Fruit fly (Drosophila melanogaster) whole organism, embryonic: ENCODE measurements around the gene Pgant2.
A peak's percentile ranks its signal among the peaks of the same experiment; 100 is the strongest.

Experiments
- Abd-B ChIP-seq: fragments of 200-800 bp; sonication (Bioruptor generic); optimal IDR thresholded peaks from 2 replicates; lab custom pipeline; 2018; ENCODE audit warnings: missing biosample characterization, mild to moderate bottlenecking, missing genetic modification characterization, moderate library complexity
- Bteb2 ChIP-seq: fragments of 200-800 bp; sonication (Bioruptor generic); optimal IDR thresholded peaks from 2 replicates; lab custom pipeline; 2016; ENCODE audit warnings: missing biosample characterization, missing genetic modification characterization
- CG10267 ChIP-seq: fragments of 200-800 bp; sonication (Bioruptor generic); optimal IDR thresholded peaks from 2 replicates; lab custom pipeline; 2018; ENCODE audit warnings: missing biosample characterization, mild to moderate bottlenecking, missing genetic modification characterization, moderate library complexity
- CG10321 ChIP-seq: fragments of 200-800 bp; sonication (Bioruptor generic); IDR thresholded peaks from 2 replicates; pipeline ENCODE4 v1.3.6; 2022; ENCODE audit warnings: missing biosample characterization, missing genetic modification characterization
- CG10431 ChIP-seq: fragments of 200-800 bp; sonication (Bioruptor generic); optimal IDR thresholded peaks from 3 replicates; lab custom pipeline; 2018; ENCODE audit warnings: missing biosample characterization, mild to moderate bottlenecking, missing genetic modification characterization
- CG11398 ChIP-seq: fragments of 200-800 bp; sonication (Bioruptor generic); optimal IDR thresholded peaks from 2 replicates; lab custom pipeline; 2016; ENCODE audit warnings: missing biosample characterization, missing genetic modification characterization
- CG11695 ChIP-seq: fragments of 200-800 bp; sonication (Bioruptor generic); IDR thresholded peaks from 3 replicates; pipeline ENCODE4 v1.3.6; 2022; ENCODE audit warnings: missing biosample characterization, missing genetic modification characterization
- CG14014 ChIP-seq: fragments of 200-800 bp; sonication (Bioruptor generic); IDR thresholded peaks from 2 replicates; pipeline ENCODE4 v1.3.6; 2022; ENCODE audit warnings: missing biosample characterization, missing genetic modification characterization
- CG18011 ChIP-seq: fragments of 200-800 bp; sonication (Bioruptor generic); optimal IDR thresholded peaks from 2 replicates; lab custom pipeline; 2017; ENCODE audit warnings: missing biosample characterization, missing genetic modification characterization, mild to moderate bottlenecking, moderate library complexity, missing genotype
- CG18262 ChIP-seq: fragments of 200-800 bp; optimal IDR thresholded peaks from 3 replicates; lab custom pipeline; 2019; ENCODE audit warnings: missing biosample characterization, mild to moderate bottlenecking, missing genetic modification characterization, moderate library complexity
- CG2129 ChIP-seq: fragments of 200-800 bp; sonication (Bioruptor generic); IDR thresholded peaks from 2 replicates; pipeline ENCODE4 v1.3.6; 2022; ENCODE audit warnings: missing biosample characterization, missing genetic modification characterization; ENCODE audit not compliant: partially characterized antibody
- CG2199 ChIP-seq: fragments of 200-800 bp; sonication (Bioruptor generic); IDR thresholded peaks from 3 replicates; pipeline ENCODE4 v1.3.6; 2022; ENCODE audit warnings: missing biosample characterization, missing genetic modification characterization
- CG3281 ChIP-seq: fragments of 200-800 bp; sonication (Bioruptor generic); optimal IDR thresholded peaks from 3 replicates; lab custom pipeline; 2017; ENCODE audit warnings: missing biosample characterization, mild to moderate bottlenecking, missing genetic modification characterization
- CG3726 ChIP-seq: fragments of 200-800 bp; sonication (Bioruptor generic); IDR thresholded peaks from 3 replicates; pipeline ENCODE4, ENCODE4 v1.3.6; 2022; ENCODE audit warnings: missing biosample characterization, missing genetic modification characterization
- CG6689 ChIP-seq: fragments of 200-800 bp; sonication (Bioruptor generic); IDR thresholded peaks from 2 replicates; pipeline ENCODE4 v1.3.6; 2022; ENCODE audit warnings: missing biosample characterization, missing genetic modification characterization
- CG7372 ChIP-seq: fragments of 200-800 bp; sonication (Bioruptor generic); IDR thresholded peaks from 2 replicates; pipeline ENCODE4 v1.3.6; 2022; ENCODE audit warnings: missing biosample characterization, missing genetic modification characterization
- CG7839 ChIP-seq: fragments of 200-800 bp; sonication (Bioruptor generic); optimal IDR thresholded peaks from 3 replicates; lab custom pipeline; 2018; ENCODE audit warnings: missing biosample characterization, mild to moderate bottlenecking, missing genetic modification characterization, moderate library complexity
- CG8290 ChIP-seq, 3 experiments: fragments of 200-800 bp; sonication (Bioruptor generic); optimal IDR thresholded peaks; 2 replicates each; lab custom pipeline; 2016 to 2019; ENCODE audit warnings: missing biosample characterization in 3 of 3, missing genetic modification characterization in 3 of 3, mild to moderate bottlenecking in 2 of 3, moderate library complexity in 1 of 3
- CG8359 ChIP-seq: fragments of 200-800 bp; sonication (Bioruptor generic); optimal IDR thresholded peaks from 2 replicates; lab custom pipeline; 2017; ENCODE audit warnings: missing biosample characterization, mild to moderate bottlenecking, missing genetic modification characterization, borderline replicate concordance
- Dll ChIP-seq: fragments of 200-800 bp; sonication (Bioruptor generic); IDR thresholded peaks from 4 replicates; pipeline ENCODE4 v1.3.6; 2022; ENCODE audit warnings: missing biosample characterization, missing genetic modification characterization; ENCODE audit not compliant: partially characterized antibody
- HHEX ChIP-seq: fragments of 200-800 bp; sonication (Bioruptor generic); optimal IDR thresholded peaks from 3 replicates; lab custom pipeline; 2017; ENCODE audit warnings: missing biosample characterization, mild to moderate bottlenecking, missing genetic modification characterization, missing genetic modification reagents
- Med ChIP-seq: fragments of 200-800 bp; sonication (Bioruptor generic); peaks from one replicate; lab custom pipeline; 2016; ENCODE audit warnings: missing biosample characterization, missing genetic modification characterization, mild to moderate bottlenecking, inconsistent platforms, moderate library complexity
- Meics ChIP-seq: fragments of 200-800 bp; sonication (Bioruptor generic); optimal IDR thresholded peaks from 2 replicates; lab custom pipeline; 2017; ENCODE audit warnings: missing biosample characterization, mild to moderate bottlenecking, missing genetic modification characterization
- Myb ChIP-seq: fragments of 200-800 bp; sonication (Bioruptor generic); optimal IDR thresholded peaks from 2 replicates; lab custom pipeline; 2016; ENCODE audit warnings: missing biosample characterization, missing genetic modification characterization
- Neu2 ChIP-seq: fragments of 200-800 bp; sonication (Bioruptor generic); optimal IDR thresholded peaks from 3 replicates; lab custom pipeline; 2016; ENCODE audit warnings: missing biosample characterization, missing genetic modification characterization, borderline replicate concordance
- Nf-YB ChIP-seq: fragments of 200-800 bp; sonication (Bioruptor generic); optimal IDR thresholded peaks from 3 replicates; lab custom pipeline; 2019; ENCODE audit warnings: missing biosample characterization, mild to moderate bottlenecking, missing genetic modification characterization, moderate library complexity
- Pdp1 ChIP-seq, 2 experiments: fragments of 200-800 bp; sonication (Bioruptor generic); optimal IDR thresholded peaks; 3 replicates each; lab custom pipeline; 2016; ENCODE audit warnings: missing biosample characterization in 2 of 2, missing genetic modification characterization in 2 of 2, mild to moderate bottlenecking in 1 of 2, moderate library complexity in 1 of 2
- Sox100B ChIP-seq: fragments of 200-800 bp; sonication (Bioruptor generic); optimal IDR thresholded peaks from 3 replicates; lab custom pipeline; 2018; ENCODE audit warnings: missing biosample characterization, mild to moderate bottlenecking, missing genetic modification characterization
- TFAM ChIP-seq: fragments of 200-800 bp; sonication (Bioruptor generic); optimal IDR thresholded peaks from 2 replicates; lab custom pipeline; 2017; ENCODE audit warnings: missing biosample characterization, missing genetic modification characterization, inconsistent platforms
- Xrp1 ChIP-seq: fragments of 200-800 bp; sonication (Bioruptor generic); IDR thresholded peaks from 2 replicates; pipeline ENCODE4 v1.3.6; 2022; ENCODE audit warnings: missing biosample characterization, missing genetic modification characterization
- az2 ChIP-seq: fragments of 200-800 bp; sonication (Bioruptor generic); optimal IDR thresholded peaks from 3 replicates; lab custom pipeline; 2016; ENCODE audit warnings: missing biosample characterization, missing genetic modification characterization
- btn ChIP-seq: fragments of 200-800 bp; sonication (Bioruptor generic); optimal IDR thresholded peaks from 2 replicates; lab custom pipeline; 2016; ENCODE audit warnings: missing biosample characterization, missing genetic modification characterization
- gcm ChIP-seq: fragments of 200-800 bp; sonication (Bioruptor generic); optimal IDR thresholded peaks from 2 replicates; lab custom pipeline; 2019; ENCODE audit warnings: missing biosample characterization, mild to moderate bottlenecking, missing genetic modification characterization, moderate library complexity
- lola ChIP-seq, 3 experiments: fragments of >200 bp in 2 of 3; fragments of 200-800 bp in 1 of 3; sonication (Bioruptor generic) in 1 of 3; optimal IDR thresholded peaks; 2 replicates each; lab custom pipeline; 2017 to 2019; ENCODE audit warnings: missing biosample characterization in 3 of 3, missing genetic modification characterization in 3 of 3, mild to moderate bottlenecking in 1 of 3, moderate library complexity in 1 of 3
- lov ChIP-seq, 2 experiments: fragments of 200-800 bp in 1 of 2; fragments of >200 bp in 1 of 2; sonication (Bioruptor generic) in 1 of 2; IDR thresholded peaks in 1 of 2; optimal IDR thresholded peaks in 1 of 2; 2 replicates in 1 of 2; 3 replicates in 1 of 2; pipeline versions ENCODE4 v1.3.6 to Lab custom; 2017 to 2022; ENCODE audit warnings: missing biosample characterization in 1 of 2, missing genetic modification characterization in 1 of 2
- maf-S ChIP-seq: fragments of 200-800 bp; sonication (Bioruptor generic); optimal IDR thresholded peaks from 2 replicates; lab custom pipeline; 2016; ENCODE audit warnings: missing biosample characterization, missing genetic modification characterization
- p53 ChIP-seq: fragments of 200-800 bp; sonication (Bioruptor generic); optimal IDR thresholded peaks from 2 replicates; lab custom pipeline; 2016; ENCODE audit warnings: missing biosample characterization, missing genetic modification characterization
- pita ChIP-seq: fragments of 200-800 bp; sonication (Bioruptor generic); optimal IDR thresholded peaks from 2 replicates; lab custom pipeline; 2017; ENCODE audit warnings: missing biosample characterization, mild to moderate bottlenecking, missing genetic modification characterization
- psq ChIP-seq: fragments of 200-800 bp; sonication (Bioruptor generic); optimal IDR thresholded peaks from 2 replicates; lab custom pipeline; 2017; ENCODE audit warnings: missing biosample characterization, missing genetic modification characterization
- ro ChIP-seq: fragments of 200-800 bp; sonication (Bioruptor generic); IDR thresholded peaks from 2 replicates; pipeline ENCODE4 v1.3.6; 2022; ENCODE audit warnings: missing biosample characterization, missing genetic modification characterization
- schlank ChIP-seq: fragments of 200-800 bp; sonication (Bioruptor generic); optimal IDR thresholded peaks from 2 replicates; lab custom pipeline; 2018; ENCODE audit warnings: missing biosample characterization, mild to moderate bottlenecking, missing genetic modification characterization
- scrt ChIP-seq: fragments of 200-800 bp; sonication (Bioruptor generic); optimal IDR thresholded peaks from 2 replicates; lab custom pipeline; 2018; ENCODE audit warnings: missing biosample characterization, mild to moderate bottlenecking, missing genetic modification characterization, moderate library complexity
- sisA ChIP-seq: fragments of 200-800 bp; sonication (Bioruptor generic); IDR thresholded peaks from 2 replicates; pipeline ENCODE4 v1.3.6; 2022; ENCODE audit warnings: missing biosample characterization, missing genetic modification characterization
- slbo ChIP-seq: fragments of 200-800 bp; sonication (Bioruptor generic); IDR thresholded peaks from 2 replicates; pipeline ENCODE4 v1.3.6; 2022; ENCODE audit warnings: missing biosample characterization, missing genetic modification characterization
- sr ChIP-seq: fragments of 200-800 bp; sonication (Bioruptor generic); IDR thresholded peaks from 3 replicates; pipeline ENCODE4 v1.3.6; 2022; ENCODE audit warnings: missing biosample characterization, missing genetic modification characterization
- tll ChIP-seq, 2 experiments: fragments of 200-800 bp in 1 of 2; fragments of >200 bp in 1 of 2; sonication (Bioruptor generic) in 1 of 2; optimal IDR thresholded peaks; 2 replicates each; lab custom pipeline; 2017 to 2019; ENCODE audit warnings: missing biosample characterization in 2 of 2, missing genetic modification characterization in 2 of 2, mild to moderate bottlenecking in 1 of 2, moderate library complexity in 1 of 2
- z ChIP-seq: fragments of 200-800 bp; sonication (Bioruptor generic); IDR thresholded peaks from 3 replicates; pipeline ENCODE4 v1.3.6; 2022; ENCODE audit warnings: missing biosample characterization, missing genetic modification characterization
- zfh1 ChIP-seq: fragments of 200-800 bp; sonication (Bioruptor generic); IDR thresholded peaks from 3 replicates; pipeline ENCODE4 v1.3.6; 2022; ENCODE audit warnings: missing biosample characterization, missing genetic modification characterization
- zfh2 ChIP-seq: fragments of 200-800 bp; sonication (Bioruptor generic); optimal IDR thresholded peaks from 2 replicates; lab custom pipeline; 2016; ENCODE audit warnings: missing biosample characterization, missing genetic modification characterization

Gene Pgant2

DNA sequence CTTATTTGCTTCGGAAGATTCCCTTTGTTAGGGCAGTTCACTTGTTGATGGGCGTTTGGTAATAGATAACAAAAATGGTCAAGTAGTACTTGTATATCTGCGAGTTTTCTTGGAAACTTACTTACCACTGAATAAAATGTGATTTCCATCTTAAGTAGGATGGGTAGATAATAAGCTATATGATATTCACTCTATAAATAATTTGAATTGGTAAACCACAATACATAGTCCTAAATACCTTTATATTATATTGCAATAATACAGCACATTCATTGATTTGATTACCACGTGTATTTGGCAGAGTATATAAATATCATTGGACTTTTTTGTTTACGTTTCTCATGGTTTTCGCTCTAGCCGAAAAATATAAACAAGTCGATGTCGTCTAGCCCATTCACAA lies 49.4 kb upstream of the Pgant2 start (continued):
- TF ChIP-seq schlank (tag; lab: Kevin White, UChicago) (peak; percentile 38), z (no peak), Sox100B (peak; percentile 77), Dll (GFP tag; lab: Robert Waterston, UW) (no peak), HHEX (GFP tag; lab: Kevin White, UChicago) (peak; percentile 76), scrt (GFP tag; lab: Kevin White, UChicago) (peak; percentile 21), CG14014 (peak; percentile 49; the same call in 1 of the 2 replicates), CG6689 (GFP tag; lab: Robert Waterston, UW) (peak; percentile 58), CG11695 (peak; percentile 72; the same call in 2 of the 3 replicates), gcm (GFP tag; lab: Kevin White, UChicago) (peak; percentile 3), zfh2 (GFP tag; lab: Kevin White, UChicago) (peak; percentile 56), ro (GFP tag; lab: Robert Waterston, UW) (no peak), CG3726 (GFP tag; lab: Robert Waterston, UW) (0 out of 3 replicates have a peak, but pooled peaks have one; percentile 18), Neu2 (GFP tag; lab: Kevin White, UChicago) (no peak), Pdp1 (GFP tag; optimal IDR thresholded peaks at IDR 0.05; lab: Kevin White, UChicago) (peak; percentile 43 to 52), maf-S (GFP tag; lab: Kevin White, UChicago) (peak; percentile 27), CG2129 (GFP tag; lab: Robert Waterston, UW) (no peak), CG8359 (GFP tag; lab: Kevin White, UChicago) (no peak), CG7839 (peak; percentile 81), Meics (peak; percentile 83), CG11398 (no peak), CG10321 (GFP tag; lab: Robert Waterston, UW) (no peak), CG7372 (GFP tag; lab: Robert Waterston, UW) (peak; percentile 39; the same call in 1 of the 2 replicates), tll (GFP tag; optimal IDR thresholded peaks at IDR 0.05; lab: Kevin White, UChicago) (no peak), zfh1 (GFP tag; lab: Robert Waterston, UW) (no peak), psq (GFP tag; lab: Kevin White, UChicago) (no peak), CG8290 (GFP tag; optimal IDR thresholded peaks at IDR 0.05; lab: Kevin White, UChicago) (no peak), CG8290 (tag; optimal IDR thresholded peaks at IDR 0.05; lab: Kevin White, UChicago) (peak in 1 of 2 experiments; percentile 35), pita (GFP tag; lab: Kevin White, UChicago) (no peak), Myb (GFP tag; lab: Kevin White, UChicago) (peak; percentile 24), Med (GFP tag; lab: Kevin White, UChicago) (peak; percentile 77), slbo (GFP tag; lab: Robert Waterston, UW) (peak; percentile 71), Bteb2 (GFP tag; lab: Kevin White, UChicago) (peak; percentile 18), CG2199 (GFP tag; lab: Robert Waterston, UW) (no peak), CG18262 (peak; percentile 66), sr (no peak), sisA (GFP tag; lab: Robert Waterston, UW) (peak; percentile 44), CG3281 (peak; percentile 65), lola (GFP tag; optimal IDR thresholded peaks at IDR 0.05; lab: Kevin White, UChicago) (peak in 1 of 3 experiments; percentile 7), lov (optimal IDR thresholded peaks at IDR 0.05; lab: Kevin White, UChicago) (no peak), lov (GFP tag; IDR thresholded peaks at IDR 0.05; lab: Robert Waterston, UW) (no peak), CG10267 (tag; lab: Kevin White, UChicago) (peak; percentile 46), Abd-B (GFP tag; lab: Kevin White, UChicago) (peak; percentile 57), az2 (GFP tag; lab: Kevin White, UChicago) (peak; percentile 50), CG18011 (peak; percentile 38), btn (no peak), TFAM (GFP tag; lab: Kevin White, UChicago) (no peak), CG10431 (GFP tag; lab: Kevin White, UChicago) (no peak), p53 (no peak), Xrp1 (GFP tag; lab: Robert Waterston, UW) (peak; percentile 39; the same call in 1 of the 2 replicates), Nf-YB (GFP tag; lab: Kevin White, UChicago) (no peak)
